Comparison of ENCODE assay signal across 2 worm cellular contexts in genomic region chrX:4842305-4842704, ce11.
TF ChIP-seq lines count a peak whose summit lies in the region.

No protein-coding gene starts in this region.

TF ChIP-seq in whole organism, L4 larva, 104 proteins besides CTCF, POLR2A, EP300 and RAD21:
- TF ChIP-seq R02D3.7 (tag; optimal IDR thresholded peaks at IDR 0.05; lab: Kevin White, UChicago) (no peak), tra-1 (GFP tag; IDR thresholded peaks at IDR 0.05; lab: Robert Waterston, UW) (no peak), set-16 (GFP tag; IDR thresholded peaks at IDR 0.05; lab: Robert Waterston, UW) (peak; percentile 47)

TF ChIP-seq in whole organism, young adult, 124 proteins besides CTCF, POLR2A, EP300 and RAD21:
- TF ChIP-seq nhr-120 (GFP tag; IDR thresholded peaks at IDR 0.05; lab: Robert Waterston, UW): 0 out of 2 replicates have a peak, but pooled peaks have one; percentile 63
- TF ChIP-seq T07F8.4 (tag; optimal IDR thresholded peaks at IDR 0.05; lab: Kevin White, UChicago): no peak
- TF ChIP-seq D2030.7 (GFP tag; IDR thresholded peaks at IDR 0.05; lab: Robert Waterston, UW): no peak
- TF ChIP-seq zfh-2 (GFP tag; conservative IDR thresholded peaks at IDR 0.05; lab: Robert Waterston, UW): peak; percentile 65; the same call in 1 of the 2 replicates
